Worm (Caenorhabditis elegans) whole organism, L1 larva: ENCODE results near the gene chil-3.

Source experiments
- alr-1 ChIP-seq: fragments of 200-800 bp; sonication (Bioruptor generic); optimal IDR thresholded peaks from 2 replicates; lab custom pipeline; 2018; ENCODE audit warnings: borderline replicate concordance, mild to moderate bottlenecking, missing genetic modification characterization, missing compliant biosample characterization
- elt-2 ChIP-seq: sonication (generic microtip); optimal IDR thresholded peaks from 2 replicates; lab custom pipeline; 2016; ENCODE audit warnings: missing genetic modification characterization, mild to moderate bottlenecking, inconsistent platforms, missing compliant biosample characterization, missing genetic modification reagents
- lin-35 ChIP-seq, 2 experiments: fragments of 150-350 bp; optimal IDR thresholded peaks; 2 replicates each; lab custom pipeline; 2014; ENCODE audit warnings: missing biosample characterization in 2 of 2, missing genetic modification characterization in 2 of 2, missing genetic modification reagents in 2 of 2
- lir-3 ChIP-seq: sonication (generic microtip); optimal IDR thresholded peaks from 2 replicates; lab custom pipeline; 2016; ENCODE audit warnings: mild to moderate bottlenecking, missing genetic modification characterization, moderate library complexity, missing compliant biosample characterization; ENCODE audit not compliant: poor library complexity
- lsy-2 ChIP-seq, 2 experiments: fragments of 150-350 bp; optimal IDR thresholded peaks; 2 replicates each; lab custom pipeline; 2014; ENCODE audit warnings: missing biosample characterization in 2 of 2, missing genetic modification characterization in 2 of 2
- nhr-11 ChIP-seq: fragments of 150-350 bp; optimal IDR thresholded peaks from 2 replicates; lab custom pipeline; 2014; ENCODE audit warnings: missing biosample characterization, missing genetic modification characterization
- nhr-76 ChIP-seq: sonication (generic microtip); optimal IDR thresholded peaks from 2 replicates; lab custom pipeline; 2017; ENCODE audit warnings: missing biosample characterization, missing genetic modification characterization
- nhr-77 ChIP-seq: fragments of 150-350 bp; optimal IDR thresholded peaks from 2 replicates; lab custom pipeline; 2014; ENCODE audit warnings: missing biosample characterization, missing genetic modification characterization
- nhr-90 ChIP-seq: sonication (generic microtip); optimal IDR thresholded peaks from 2 replicates; lab custom pipeline; 2016; ENCODE audit warnings: mild to moderate bottlenecking, missing genetic modification characterization, missing compliant biosample characterization; ENCODE audit not compliant: poor library complexity
- pqm-1 ChIP-seq: sonication (generic microtip); optimal IDR thresholded peaks from 3 replicates; lab custom pipeline; 2017; ENCODE audit warnings: missing biosample characterization, missing genetic modification characterization
- skn-1 ChIP-seq: fragments of 150-350 bp; optimal IDR thresholded peaks from 2 replicates; lab custom pipeline; 2014; ENCODE audit warnings: missing biosample characterization, missing genetic modification characterization
- snpc-4 ChIP-seq: fragments of 150-350 bp; optimal IDR thresholded peaks from 2 replicates; lab custom pipeline; 2014; ENCODE audit warnings: missing biosample characterization, missing genetic modification characterization
- sup-37 ChIP-seq: fragments of 200-800 bp; sonication (Bioruptor generic); optimal IDR thresholded peaks from 2 replicates; lab custom pipeline; 2018; ENCODE audit warnings: mild to moderate bottlenecking, missing genetic modification characterization, missing compliant biosample characterization
- ztf-11 ChIP-seq, 2 experiments: sonication (generic microtip); optimal IDR thresholded peaks; 2 replicates each; lab custom pipeline; 2016 to 2017; ENCODE audit warnings: missing genetic modification characterization in 2 of 2, missing biosample characterization in 1 of 2, missing compliant biosample characterization in 1 of 2

ce11 chrII:9872961-9873360 is 11.7 kb upstream of the chil-3 start, which contains the start of gene chil-8:
- TF ChIP-seq skn-1 (no peak), nhr-76 (no peak), nhr-90 (no peak), nhr-11 (no peak), alr-1 (tag; lab: Kevin White, UChicago) (no peak), sup-37 (GFP tag; lab: Kevin White, UChicago) (no peak), snpc-4 (tag; lab: Kevin White, UChicago) (no peak), pqm-1 (tag; lab: Kevin White, UChicago) (no peak), lir-3 (tag; lab: Kevin White, UChicago) (no peak), nhr-77 (tag; lab: Kevin White, UChicago) (no peak), ztf-11 (tag; optimal IDR thresholded peaks at IDR 0.05; lab: Kevin White, UChicago) (no peak), elt-2 (no peak), lin-35 (GFP tag; optimal IDR thresholded peaks at IDR 0.05; lab: Kevin White, UChicago) (no peak), lsy-2 (tag; optimal IDR thresholded peaks at IDR 0.05; lab: Kevin White, UChicago) (no peak)
